Fruit fly (Drosophila melanogaster): ENCODE measurements around the gene mRpS34.

The mRpS34 gene

dm6 chr3L:16381184-16381797, 33.4 kb downstream of the mRpS34 start, which contains the start of gene Agpat4 (continued):
- no peak for TF ChIP-seq dimm (GFP tag; IDR thresholded peaks at IDR 0.05)
- peak; percentile 13 for TF ChIP-seq HHEX (GFP tag; optimal IDR thresholded peaks at IDR 0.05)
- TF ChIP-seq CG11247 (GFP tag; IDR thresholded peaks at IDR 0.05) = no peak
- peak; percentile 52 for TF ChIP-seq HmgZ (tag; optimal IDR thresholded peaks at IDR 0.05)
- TF ChIP-seq CG2712 (tag; optimal IDR thresholded peaks at IDR 0.05) = peak; percentile 6
- peak; percentile 74 for TF ChIP-seq stwl (tag; optimal IDR thresholded peaks at IDR 0.05)
- TF ChIP-seq zen (tag; optimal IDR thresholded peaks at IDR 0.05) = no peak
- TF ChIP-seq crp (GFP tag; optimal IDR thresholded peaks at IDR 0.05) = peak in 1 of 2 experiments; percentile 74
- TF ChIP-seq Atf3 (GFP tag; optimal IDR thresholded peaks at IDR 0.05) = no peak
- TF ChIP-seq Myb (GFP tag; optimal IDR thresholded peaks at IDR 0.05) = peak; percentile 86
- peak; percentile 34 for TF ChIP-seq Hey (tag; optimal IDR thresholded peaks at IDR 0.05)
- TF ChIP-seq CG6175 (GFP tag; IDR thresholded peaks at IDR 0.05) = no peak
- TF ChIP-seq CG17385 (GFP tag; optimal IDR thresholded peaks at IDR 0.05) = no peak
- TF ChIP-seq Deaf1 (tag; optimal IDR thresholded peaks at IDR 0.05) = peak; percentile 67
- TF ChIP-seq Dp (GFP tag; optimal IDR thresholded peaks at IDR 0.05) = peak; percentile 48
- no peak for TF ChIP-seq CG7786 (GFP tag; optimal IDR thresholded peaks at IDR 0.05)
- peak; percentile 32 for TF ChIP-seq Scr (GFP tag; IDR thresholded peaks at IDR 0.05; ENCODE audit: partially characterized antibody)
- TF ChIP-seq klu (GFP tag; IDR thresholded peaks at IDR 0.05) = 0 out of 2 replicates have a peak, but pooled peaks have one; percentile 4
- TF ChIP-seq CG33213 (GFP tag; optimal IDR thresholded peaks at IDR 0.05) = peak; percentile 10
- TF ChIP-seq sd (tag; optimal IDR thresholded peaks at IDR 0.05) = peak; percentile 73
- no peak for TF ChIP-seq CG7987 (GFP tag; optimal IDR thresholded peaks at IDR 0.05)
- peak; percentile 2 for TF ChIP-seq caup (GFP tag; optimal IDR thresholded peaks at IDR 0.05; ENCODE audit: severe bottlenecking)
- TF ChIP-seq CG7372 (GFP tag; IDR thresholded peaks at IDR 0.05) = no peak
- TF ChIP-seq HLH4C (GFP tag; IDR thresholded peaks at IDR 0.05; ENCODE audit: partially characterized antibody) = peak; percentile 55; the same call in 1 of the 3 replicates

dm6 chr3L:16383056-16383455, 35.2 kb downstream of the mRpS34 start:
- TF ChIP-seq chinmo (GFP tag; IDR thresholded peaks at IDR 0.05; ENCODE audit: partially characterized antibody) = 0 out of 4 replicates have a peak, but pooled peaks have one; percentile 30
- peak; percentile 20 for TF ChIP-seq grn (GFP tag; optimal IDR thresholded peaks at IDR 0.05)
- peak; percentile 79 for TF ChIP-seq exex (tag; optimal IDR thresholded peaks at IDR 0.05)
- no peak for TF ChIP-seq tap (tag; optimal IDR thresholded peaks at IDR 0.05)
- TF ChIP-seq chn (GFP tag; optimal IDR thresholded peaks at IDR 0.05) = no peak
- no peak for TF ChIP-seq insv (GFP tag; optimal IDR thresholded peaks at IDR 0.05)
- peak in 1 of 2 experiments; percentile 87 for TF ChIP-seq Pdp1 (GFP tag; optimal IDR thresholded peaks at IDR 0.05)

dm6 chr3L:16384145-16384705, 36.4 kb downstream of the mRpS34 start:
- TF ChIP-seq caup (GFP tag; optimal IDR thresholded peaks at IDR 0.05; ENCODE audit: severe bottlenecking) = no peak
- no peak for TF ChIP-seq CG13624 (GFP tag; optimal IDR thresholded peaks at IDR 0.05)
- TF ChIP-seq ewg (GFP tag; optimal IDR thresholded peaks at IDR 0.05) = no peak
- no peak for TF ChIP-seq crol (GFP tag; IDR thresholded peaks at IDR 0.05)
- TF ChIP-seq dati (GFP tag; IDR thresholded peaks at IDR 0.05) = no peak
- no peak for TF ChIP-seq CG9932 (GFP tag; IDR thresholded peaks at IDR 0.05)
- TF ChIP-seq Sox102F (GFP tag; optimal IDR thresholded peaks at IDR 0.05) = no peak
- TF ChIP-seq ab (GFP tag; optimal IDR thresholded peaks at IDR 0.05) = no peak
- no peak for TF ChIP-seq CG1647 (GFP tag; optimal IDR thresholded peaks at IDR 0.05)
- no peak for TF ChIP-seq CG15696 (tag; optimal IDR thresholded peaks at IDR 0.05)
- TF ChIP-seq Hr78 (GFP tag; optimal IDR thresholded peaks at IDR 0.05) = no peak
- peak; percentile 9; the same call in 1 of the 2 replicates for TF ChIP-seq Dref (GFP tag; IDR thresholded peaks at IDR 0.05)
- TF ChIP-seq CG15073 (GFP tag; optimal IDR thresholded peaks at IDR 0.05) = no peak
- no peak for TF ChIP-seq CG7372 (GFP tag; IDR thresholded peaks at IDR 0.05)
- peak; percentile 66 for TF ChIP-seq sug (tag; optimal IDR thresholded peaks at IDR 0.05)
- TF ChIP-seq z (GFP tag; IDR thresholded peaks at IDR 0.05) = no peak
- TF ChIP-seq CG10209 (GFP tag; optimal IDR thresholded peaks at IDR 0.05) = no peak
- no peak for TF ChIP-seq Xrp1 (GFP tag; IDR thresholded peaks at IDR 0.05)
